Worm (Caenorhabditis elegans) whole organism, late embryonic: Measurements from ENCODE around the gene F56C9.6.

Source experiments
- K02D7.2 ChIP-seq: sonication (generic microtip); optimal IDR thresholded peaks from 2 replicates; lab custom pipeline; 2017; ENCODE audit warnings: mild to moderate bottlenecking, missing genetic modification characterization, missing compliant biosample characterization
- K09A11.1 ChIP-seq: sonication (generic microtip); optimal IDR thresholded peaks from 2 replicates; lab custom pipeline; 2017; ENCODE audit warnings: antibody characterized with exemption, mild to moderate bottlenecking, missing genetic modification characterization, missing compliant biosample characterization; ENCODE audit not compliant: insufficient read depth
- Y22D7AL.16 ChIP-seq: sonication (generic microtip); optimal IDR thresholded peaks from 2 replicates; lab custom pipeline; 2016; ENCODE audit warnings: missing genetic modification characterization, missing compliant biosample characterization
- ceh-14 ChIP-seq: sonication (generic microtip); optimal IDR thresholded peaks from 2 replicates; lab custom pipeline; 2016; ENCODE audit warnings: missing genotype, missing genetic modification characterization, missing compliant biosample characterization
- ceh-19 ChIP-seq: fragments of 200-800 bp; sonication (Bioruptor generic); optimal IDR thresholded peaks from 2 replicates; lab custom pipeline; 2018; ENCODE audit warnings: mild to moderate bottlenecking, missing genetic modification characterization, missing compliant biosample characterization
- ceh-22 ChIP-seq: sonication (generic microtip); optimal IDR thresholded peaks from 2 replicates; lab custom pipeline; 2017; ENCODE audit warnings: missing biosample characterization, missing genetic modification characterization
- ceh-24 ChIP-seq: sonication (generic microtip); optimal IDR thresholded peaks from 2 replicates; lab custom pipeline; 2016; ENCODE audit warnings: mild to moderate bottlenecking, missing genetic modification characterization, missing compliant biosample characterization
- ceh-30 ChIP-seq: fragments of 150-350 bp; optimal IDR thresholded peaks from 2 replicates; lab custom pipeline; 2014; ENCODE audit warnings: missing biosample characterization, missing genetic modification characterization
- ceh-34 ChIP-seq: sonication (generic microtip); optimal IDR thresholded peaks from 2 replicates; lab custom pipeline; 2016; ENCODE audit warnings: mild to moderate bottlenecking, missing genetic modification characterization, missing compliant biosample characterization
- ceh-48 ChIP-seq: sonication (generic microtip); optimal IDR thresholded peaks from 2 replicates; lab custom pipeline; 2016; ENCODE audit warnings: missing genetic modification characterization, inconsistent platforms, missing compliant biosample characterization
- ceh-6 ChIP-seq: fragments of 200-800 bp; sonication (Bioruptor generic); optimal IDR thresholded peaks from 2 replicates; lab custom pipeline; 2018; ENCODE audit warnings: mild to moderate bottlenecking, missing genetic modification characterization, missing compliant biosample characterization
- elt-2 ChIP-seq: sonication (generic microtip); optimal IDR thresholded peaks from 2 replicates; lab custom pipeline; 2016; ENCODE audit warnings: missing genetic modification reagents, missing genetic modification characterization, missing compliant biosample characterization
- elt-4 ChIP-seq: sonication (generic microtip); optimal IDR thresholded peaks from 2 replicates; lab custom pipeline; 2016; ENCODE audit warnings: missing genetic modification characterization, missing compliant biosample characterization
- eyg-1 ChIP-seq: sonication (generic microtip); optimal IDR thresholded peaks from 2 replicates; lab custom pipeline; 2016; ENCODE audit warnings: missing genotype, missing genetic modification characterization, missing compliant biosample characterization
- fax-1 ChIP-seq: sonication (generic microtip); optimal IDR thresholded peaks from 2 replicates; lab custom pipeline; 2016; ENCODE audit warnings: missing genotype, missing genetic modification characterization, missing compliant biosample characterization
- fkh-10 ChIP-seq: fragments of 150-350 bp; optimal IDR thresholded peaks from 2 replicates; lab custom pipeline; 2014; ENCODE audit warnings: missing biosample characterization, missing genetic modification reagents, missing genetic modification characterization
- fkh-6 ChIP-seq: sonication (generic microtip); optimal IDR thresholded peaks from 2 replicates; lab custom pipeline; 2016; ENCODE audit warnings: missing genetic modification characterization, missing compliant biosample characterization
- gmeb-2 ChIP-seq: sonication (generic microtip); optimal IDR thresholded peaks from 2 replicates; lab custom pipeline; 2016; ENCODE audit warnings: missing genetic modification characterization, inconsistent platforms, missing compliant biosample characterization
- hlh-30 ChIP-seq: sonication (generic microtip); optimal IDR thresholded peaks from 2 replicates; lab custom pipeline; 2017; ENCODE audit warnings: antibody characterized with exemption, missing genetic modification characterization, missing compliant biosample characterization; ENCODE audit not compliant: insufficient read depth
- hlh-6 ChIP-seq: sonication (generic microtip); optimal IDR thresholded peaks from 2 replicates; lab custom pipeline; 2016; ENCODE audit warnings: missing genotype, missing genetic modification characterization, missing compliant biosample characterization
- hlh-8 ChIP-seq: sonication (generic microtip); optimal IDR thresholded peaks from 2 replicates; lab custom pipeline; 2016; ENCODE audit warnings: missing genotype, missing genetic modification characterization, missing compliant biosample characterization
- lim-6 ChIP-seq: sonication (generic microtip); optimal IDR thresholded peaks from 2 replicates; lab custom pipeline; 2016; ENCODE audit warnings: missing genetic modification characterization, missing compliant biosample characterization
- nfya-1 ChIP-seq: sonication (generic microtip); optimal IDR thresholded peaks from 2 replicates; lab custom pipeline; 2017; ENCODE audit warnings: missing genetic modification characterization, mild to moderate bottlenecking, missing compliant biosample characterization, antibody characterized with exemption, moderate library complexity
- nhr-11 ChIP-seq: fragments of 150-350 bp; optimal IDR thresholded peaks from 2 replicates; lab custom pipeline; 2014; ENCODE audit warnings: missing biosample characterization, missing genetic modification characterization
- nhr-232 ChIP-seq: sonication (generic microtip); optimal IDR thresholded peaks from 2 replicates; lab custom pipeline; 2016; ENCODE audit warnings: missing genetic modification characterization, missing compliant biosample characterization
- pag-3 ChIP-seq: sonication (generic microtip); optimal IDR thresholded peaks from 2 replicates; lab custom pipeline; 2016; ENCODE audit warnings: missing compliant biosample characterization, missing genetic modification characterization, borderline replicate concordance
- pat-9 ChIP-seq: fragments of 200-800 bp; sonication (Bioruptor generic); optimal IDR thresholded peaks from 2 replicates; lab custom pipeline; 2018; ENCODE audit warnings: mild to moderate bottlenecking, missing genetic modification characterization, moderate library complexity, missing compliant biosample characterization
- pax-1 ChIP-seq: fragments of 150-350 bp; optimal IDR thresholded peaks from 2 replicates; lab custom pipeline; 2014; ENCODE audit warnings: missing biosample characterization, missing genetic modification characterization
- pha-2 ChIP-seq: sonication (generic microtip); optimal IDR thresholded peaks from 2 replicates; lab custom pipeline; 2017; ENCODE audit warnings: mild to moderate bottlenecking, missing genetic modification characterization, missing compliant biosample characterization
- pqm-1 ChIP-seq: sonication (generic microtip); optimal IDR thresholded peaks from 2 replicates; lab custom pipeline; 2016; ENCODE audit warnings: missing genetic modification characterization, missing compliant biosample characterization
- pros-1 ChIP-seq: fragments of 150-350 bp; optimal IDR thresholded peaks from 2 replicates; lab custom pipeline; 2014; ENCODE audit warnings: missing biosample characterization, missing genetic modification reagents, missing genetic modification characterization
- ref-2 ChIP-seq: sonication (generic microtip); optimal IDR thresholded peaks from 2 replicates; lab custom pipeline; 2016; ENCODE audit warnings: missing genetic modification characterization, missing compliant biosample characterization
- rnt-1 ChIP-seq: sonication (generic microtip); optimal IDR thresholded peaks from 2 replicates; lab custom pipeline; 2016; ENCODE audit warnings: missing genetic modification characterization, missing compliant biosample characterization
- sdc-2 ChIP-seq: sonication (generic microtip); optimal IDR thresholded peaks from 2 replicates; lab custom pipeline; 2016; ENCODE audit warnings: missing genotype, missing genetic modification characterization, missing compliant biosample characterization
- sox-2 ChIP-seq: fragments of 200-800 bp; sonication (Bioruptor generic); IDR thresholded peaks from 2 replicates; pipeline ENCODE4 v1.3.6; 2022; ENCODE audit warnings: missing genetic modification reagents, missing genetic modification characterization, missing compliant biosample characterization
- sox-4 ChIP-seq: sonication (generic microtip); optimal IDR thresholded peaks from 2 replicates; lab custom pipeline; 2017; ENCODE audit warnings: mild to moderate bottlenecking, missing genetic modification characterization, inconsistent platforms, missing compliant biosample characterization
- syd-9 ChIP-seq: sonication (generic microtip); optimal IDR thresholded peaks from 2 replicates; lab custom pipeline; 2016; ENCODE audit warnings: mild to moderate bottlenecking, missing genetic modification characterization, moderate library complexity, missing compliant biosample characterization
- tbx-7 ChIP-seq: sonication (generic microtip); optimal IDR thresholded peaks from 2 replicates; lab custom pipeline; 2016; ENCODE audit warnings: missing genotype, missing genetic modification characterization, missing compliant biosample characterization
- unc-3 ChIP-seq, 2 experiments: fragments of 200-800 bp in 1 of 2; sonication (Bioruptor generic) in 1 of 2; sonication (generic microtip) in 1 of 2; conservative IDR thresholded peaks in 1 of 2; optimal IDR thresholded peaks in 1 of 2; 2 replicates each; pipeline versions ENCODE4 v1.3.6 to Lab custom; 2016 to 2022; ENCODE audit warnings: missing compliant biosample characterization in 2 of 2, missing genetic modification characterization in 2 of 2, missing genetic modification reagents in 1 of 2

The F56C9.6 gene

DNA sequence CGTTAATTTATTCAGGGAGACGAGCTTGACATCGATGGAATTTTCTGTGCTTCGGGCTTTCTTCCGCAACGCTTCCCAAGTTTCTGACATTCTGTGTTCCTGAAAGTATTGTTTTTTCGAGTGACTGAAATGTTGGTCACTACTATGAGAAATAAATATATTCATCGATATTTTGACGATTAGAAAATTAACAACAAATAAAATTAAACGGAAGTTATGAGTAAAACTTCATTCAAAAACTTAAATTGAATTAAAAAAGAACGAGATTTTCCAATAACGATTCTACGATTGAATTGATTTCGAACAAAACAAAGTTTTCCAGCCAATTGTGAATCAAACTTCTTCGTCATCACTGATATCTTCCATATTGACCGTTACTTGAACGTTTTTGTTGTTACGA lies 38.5 kb upstream of the F56C9.6 start, which contains the start of gene gos-28:
gos-28 (minus strand) TSS at position 101 of the 400 bp plus-strand sequence.
- no peak for TF ChIP-seq Y22D7AL.16 (tag; lab: Kevin White, UChicago)
- no peak for TF ChIP-seq ceh-48 (tag; lab: Kevin White, UChicago)
- no peak for TF ChIP-seq tbx-7 (tag; lab: Kevin White, UChicago)
- no peak for TF ChIP-seq hlh-30 (tag; lab: Kevin White, UChicago)
- TF ChIP-seq pat-9, result no peak
- no peak for TF ChIP-seq ref-2 (tag; lab: Kevin White, UChicago)
- no peak for TF ChIP-seq ceh-34 (tag; lab: Kevin White, UChicago)
- TF ChIP-seq syd-9 (tag; lab: Kevin White, UChicago), result no peak
- no peak for TF ChIP-seq pros-1 (tag; lab: Kevin White, UChicago)
- no peak for TF ChIP-seq K02D7.2 (tag; lab: Kevin White, UChicago)
- no peak for TF ChIP-seq nhr-232 (tag; lab: Kevin White, UChicago)
- no peak for TF ChIP-seq nfya-1 (tag; lab: Kevin White, UChicago)
- TF ChIP-seq sox-4, result no peak

ce11 chrIII:7347049-7347448 lies 36.5 kb upstream of the F56C9.6 start, which contains the start of gene F08F8.7:
Gene F08F8.7 (minus strand): TSS chrIII:7347149.
- TF ChIP-seq ceh-34 (tag; lab: Kevin White, UChicago) (no peak), fkh-6 (tag; lab: Kevin White, UChicago) (no peak), eyg-1 (tag; lab: Kevin White, UChicago) (no peak), ceh-14 (tag; lab: Kevin White, UChicago) (no peak), elt-4 (tag; lab: Kevin White, UChicago) (no peak), ceh-19 (no peak), sox-2 (no peak), K02D7.2 (tag; lab: Kevin White, UChicago) (no peak)
- TF ChIP-seq, all 69 proteins: peak for 0

DNA sequence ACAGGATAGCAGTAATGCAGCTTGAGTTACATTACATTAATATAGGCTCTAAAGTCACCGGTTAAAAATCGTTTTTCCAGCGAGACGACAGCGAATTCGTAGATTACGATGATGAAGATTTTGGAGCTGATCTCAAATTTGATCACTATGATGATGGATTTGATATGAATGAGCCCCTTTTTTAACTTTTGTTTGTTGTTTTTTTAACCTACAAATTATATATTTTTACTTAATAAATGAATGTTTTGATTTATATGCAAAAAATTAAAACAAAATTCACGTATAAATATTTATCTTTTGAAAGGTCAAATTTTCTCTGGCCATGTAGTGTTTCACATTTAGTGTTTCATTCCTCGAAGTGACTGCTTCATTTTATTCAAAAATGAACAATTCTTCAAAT lies 32.8 kb upstream of the F56C9.6 start, which contains the start of gene F08F8.6:
F08F8.6 (plus strand) TSS at position 301 of the 400 bp plus-strand sequence.
- TF ChIP-seq Y22D7AL.16 (tag; lab: Kevin White, UChicago), result no peak
- no peak for TF ChIP-seq ceh-22 (tag; lab: Kevin White, UChicago)
- no peak for TF ChIP-seq hlh-6 (tag; lab: Kevin White, UChicago)
- TF ChIP-seq ceh-19, result no peak
- no peak for TF ChIP-seq fax-1 (tag; lab: Kevin White, UChicago)
- TF ChIP-seq hlh-30 (tag; lab: Kevin White, UChicago), result no peak
- no peak for TF ChIP-seq ceh-6 (GFP tag; lab: Kevin White, UChicago)
- no peak for TF ChIP-seq unc-3 (GFP tag; conservative IDR thresholded peaks at IDR 0.05; lab: Robert Waterston, UW)
- TF ChIP-seq unc-3 (tag; optimal IDR thresholded peaks at IDR 0.05; lab: Kevin White, UChicago), result no peak
- no peak for TF ChIP-seq fkh-10
- no peak for TF ChIP-seq pqm-1 (tag; lab: Kevin White, UChicago)
- no peak for TF ChIP-seq rnt-1 (tag; lab: Kevin White, UChicago)
- no peak for TF ChIP-seq ceh-30 (tag; lab: Kevin White, UChicago)
- TF ChIP-seq lim-6 (tag; lab: Kevin White, UChicago), result no peak

ce11 chrIII:7339138-7339537 lies 28.6 kb upstream of the F56C9.6 start:
- TF ChIP-seq nhr-11 (tag; lab: Kevin White, UChicago), result no peak
- TF ChIP-seq K09A11.1 (tag; lab: Kevin White, UChicago), result no peak
- TF ChIP-seq ceh-6 (GFP tag; lab: Kevin White, UChicago), result no peak
- TF ChIP-seq lim-6 (tag; lab: Kevin White, UChicago), result no peak
- no peak for TF ChIP-seq pha-2 (tag; lab: Kevin White, UChicago)
- TF ChIP-seq nhr-232 (tag; lab: Kevin White, UChicago), result no peak
- TF ChIP-seq ceh-22 (tag; lab: Kevin White, UChicago), result no peak
- no peak for TF ChIP-seq pax-1 (tag; lab: Kevin White, UChicago)
- no peak for TF ChIP-seq sdc-2 (tag; lab: Kevin White, UChicago)
- TF ChIP-seq gmeb-2 (tag; lab: Kevin White, UChicago), result no peak
- TF ChIP-seq pag-3 (tag; lab: Kevin White, UChicago), result no peak
- TF ChIP-seq ref-2 (tag; lab: Kevin White, UChicago), result no peak
- no peak for TF ChIP-seq hlh-6 (tag; lab: Kevin White, UChicago)
- no peak for TF ChIP-seq hlh-8 (tag; lab: Kevin White, UChicago)
- no peak for TF ChIP-seq ceh-24 (tag; lab: Kevin White, UChicago)
- TF ChIP-seq elt-2 (tag; lab: Kevin White, UChicago), result no peak
